Worm (Caenorhabditis elegans) whole organism, L4/young adult: ENCODE data around the gene Y48B6A.13.

ENCODE experiments used
- W03F9.2 ChIP-seq: fragments of 150-350 bp; optimal IDR thresholded peaks from 2 replicates; lab custom pipeline; 2014; ENCODE audit warnings: missing biosample characterization, missing genetic modification characterization
- dao-5 ChIP-seq: sonication (generic microtip); optimal IDR thresholded peaks from 2 replicates; lab custom pipeline; 2016; ENCODE audit warnings: missing genotype, missing genetic modification characterization, moderate library complexity, missing compliant biosample characterization
- him-1 ChIP-seq: sonication (generic microtip); optimal IDR thresholded peaks from 2 replicates; lab custom pipeline; 2016; ENCODE audit warnings: missing genotype, missing genetic modification reagents, missing genetic modification characterization, missing compliant biosample characterization

DNA sequence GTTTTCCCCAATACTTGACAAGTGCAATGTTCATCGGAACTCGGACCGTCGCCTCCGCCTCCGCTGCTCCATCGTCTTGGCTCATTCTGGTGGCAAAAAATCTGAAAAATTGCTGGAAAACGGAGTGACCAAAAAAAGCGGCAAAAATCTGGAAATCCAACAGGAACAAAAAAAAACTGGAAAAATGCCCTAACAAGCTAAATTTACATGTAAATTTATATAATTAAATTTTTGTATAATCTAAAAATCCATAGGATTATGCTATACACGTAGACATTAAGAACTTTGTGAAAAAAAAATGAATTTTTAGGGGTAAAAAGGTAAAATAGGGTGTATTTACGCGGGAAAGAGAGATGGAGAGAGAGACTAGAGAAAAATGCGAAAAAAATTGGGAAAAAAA, at the start of gene Y48B6A.13:
- TF ChIP-seq W03F9.2 (tag; lab: Kevin White, UChicago) (no peak), him-1 (tag; lab: Kevin White, UChicago) (no peak), dao-5 (no peak)
